Worm (Caenorhabditis elegans) whole organism, early embryonic: Measurements from ENCODE around the gene fbxa-127.

Experiments
- B0310.2 ChIP-seq: sonication (generic microtip); optimal IDR thresholded peaks from 2 replicates; lab custom pipeline; 2016; ENCODE audit warnings: mild to moderate bottlenecking, missing genetic modification characterization, missing compliant biosample characterization
- F13C5.2 ChIP-seq: sonication (generic microtip); optimal IDR thresholded peaks from 2 replicates; lab custom pipeline; 2017; ENCODE audit warnings: mild to moderate bottlenecking, missing genetic modification characterization, inconsistent platforms, missing compliant biosample characterization
- aly-1 ChIP-seq: sonication (generic microtip); optimal IDR thresholded peaks from 2 replicates; lab custom pipeline; 2016; ENCODE audit warnings: missing genetic modification characterization, missing compliant biosample characterization
- ama-1 ChIP-seq: fragments of 150-350 bp; optimal IDR thresholded peaks from 2 replicates; lab custom pipeline; 2014
- ceh-13 ChIP-seq: fragments of 200-800 bp; sonication (Bioruptor generic); optimal IDR thresholded peaks from 2 replicates; lab custom pipeline; 2018; ENCODE audit warnings: mild to moderate bottlenecking, missing genetic modification characterization, missing compliant biosample characterization
- ceh-36 ChIP-seq: sonication (generic microtip); optimal IDR thresholded peaks from 2 replicates; lab custom pipeline; 2016; ENCODE audit warnings: missing genetic modification characterization, inconsistent platforms, missing compliant biosample characterization
- ets-7 ChIP-seq: sonication (generic microtip); optimal IDR thresholded peaks from 2 replicates; lab custom pipeline; 2016; ENCODE audit warnings: missing genotype, missing genetic modification characterization, missing compliant biosample characterization
- flt-1 ChIP-seq: fragments of 200-800 bp; sonication (Bioruptor generic); IDR thresholded peaks from 2 replicates; pipeline ENCODE4 v1.3.6; 2022; ENCODE audit warnings: missing genetic modification characterization, missing compliant biosample characterization
- hmg-4 ChIP-seq: fragments of 200-800 bp; sonication (Bioruptor generic); optimal IDR thresholded peaks from 2 replicates; lab custom pipeline; 2018; ENCODE audit warnings: mild to moderate bottlenecking, missing genetic modification characterization, missing compliant biosample characterization
- hnd-1 ChIP-seq: sonication (generic microtip); optimal IDR thresholded peaks from 2 replicates; lab custom pipeline; 2016; ENCODE audit warnings: missing genetic modification characterization, missing compliant biosample characterization
- scrt-1 ChIP-seq: fragments of 200-800 bp; sonication (Bioruptor generic); IDR thresholded peaks from 2 replicates; pipeline ENCODE4 v1.3.6; 2022; ENCODE audit warnings: missing genetic modification characterization, missing compliant biosample characterization
- sea-1 ChIP-seq: fragments of 200-800 bp; sonication (Bioruptor generic); conservative IDR thresholded peaks from 2 replicates; pipeline ENCODE4 v1.3.6; 2022; ENCODE audit warnings: missing genetic modification characterization, missing compliant biosample characterization
- tbx-37 ChIP-seq: fragments of 200-800 bp; sonication (Bioruptor generic); conservative IDR thresholded peaks from 2 replicates; pipeline ENCODE4 v1.3.6; 2022; ENCODE audit warnings: missing genetic modification reagents, missing genetic modification characterization, missing compliant biosample characterization
- tra-4 ChIP-seq: sonication (generic microtip); optimal IDR thresholded peaks from 2 replicates; lab custom pipeline; 2017; ENCODE audit warnings: missing genetic modification characterization, missing compliant biosample characterization

- TF ChIP-seq flt-1 (no peak), ceh-36 (no peak), ets-7 (tag; lab: Kevin White, UChicago) (no peak), tra-4 (tag; lab: Kevin White, UChicago) (no peak), aly-1 (tag; lab: Kevin White, UChicago) (no peak), tbx-37 (GFP tag; lab: Robert Waterston, UW) (no peak), ama-1 (lab: Kevin White, UChicago) (no peak), hmg-4 (no peak), B0310.2 (tag; lab: Kevin White, UChicago) (no peak), ceh-13 (GFP tag; lab: Kevin White, UChicago) (no peak), hnd-1 (tag; lab: Kevin White, UChicago) (no peak), sea-1 (GFP tag; lab: Robert Waterston, UW) (no peak), scrt-1 (GFP tag; lab: Robert Waterston, UW) (no peak), F13C5.2 (tag; lab: Kevin White, UChicago) (no peak)
Measured at ce11 chrV:16749473-16749872, 20.9 kb downstream of the fbxa-127 start.
